Fruit fly (Drosophila melanogaster) whole organism, embryonic: Measurements from ENCODE around the gene CG2224.

Experiments
- Bgb ChIP-seq: fragments of 200-800 bp; sonication (Bioruptor generic); IDR thresholded peaks from 2 replicates; pipeline ENCODE4 v1.3.6; 2022; ENCODE audit warnings: missing biosample characterization, missing genetic modification characterization; ENCODE audit not compliant: partially characterized antibody
- CG10431 ChIP-seq: fragments of 200-800 bp; sonication (Bioruptor generic); optimal IDR thresholded peaks from 3 replicates; lab custom pipeline; 2018; ENCODE audit warnings: missing biosample characterization, mild to moderate bottlenecking, missing genetic modification characterization
- CG11695 ChIP-seq: fragments of 200-800 bp; sonication (Bioruptor generic); IDR thresholded peaks from 3 replicates; pipeline ENCODE4 v1.3.6; 2022; ENCODE audit warnings: missing biosample characterization, missing genetic modification characterization
- CG12391 ChIP-seq: fragments of 200-800 bp; sonication (Bioruptor generic); optimal IDR thresholded peaks from 3 replicates; lab custom pipeline; 2018; ENCODE audit warnings: missing biosample characterization, mild to moderate bottlenecking, missing genetic modification characterization, moderate library complexity
- CG12769 ChIP-seq: fragments of 200-800 bp; sonication (Bioruptor generic); optimal IDR thresholded peaks from 2 replicates; lab custom pipeline; 2019; ENCODE audit warnings: missing biosample characterization, mild to moderate bottlenecking, missing genetic modification characterization, moderate library complexity
- CG13287 ChIP-seq: fragments of 200-800 bp; sonication (Bioruptor generic); IDR thresholded peaks from 2 replicates; pipeline ENCODE4 v1.3.6; 2022; ENCODE audit warnings: missing biosample characterization, missing genetic modification characterization; ENCODE audit not compliant: partially characterized antibody
- CG14860 ChIP-seq: fragments of 200-800 bp; sonication (Bioruptor generic); IDR thresholded peaks from 3 replicates; pipeline ENCODE4 v1.3.6; 2022; ENCODE audit warnings: missing biosample characterization, missing genetic modification characterization; ENCODE audit not compliant: partially characterized antibody
- CG17829 ChIP-seq: fragments of 200-800 bp; optimal IDR thresholded peaks from 2 replicates; lab custom pipeline; 2019; ENCODE audit warnings: missing biosample characterization, mild to moderate bottlenecking, missing genetic modification characterization, moderate library complexity
- CG18262 ChIP-seq: fragments of 200-800 bp; optimal IDR thresholded peaks from 3 replicates; lab custom pipeline; 2019; ENCODE audit warnings: missing biosample characterization, mild to moderate bottlenecking, missing genetic modification characterization, moderate library complexity
- CG2199 ChIP-seq: fragments of 200-800 bp; sonication (Bioruptor generic); IDR thresholded peaks from 3 replicates; pipeline ENCODE4 v1.3.6; 2022; ENCODE audit warnings: missing biosample characterization, missing genetic modification characterization
- CG2712 ChIP-seq: fragments of 200-800 bp; optimal IDR thresholded peaks from 3 replicates; lab custom pipeline; 2019; ENCODE audit warnings: missing biosample characterization, mild to moderate bottlenecking, missing genetic modification characterization, moderate library complexity
- CG2875 ChIP-seq: fragments of 200-800 bp; sonication (Bioruptor generic); optimal IDR thresholded peaks from 2 replicates; lab custom pipeline; 2017; ENCODE audit warnings: missing biosample characterization, mild to moderate bottlenecking, missing genetic modification characterization, missing genetic modification reagents
- CG30020 ChIP-seq: fragments of 200-800 bp; optimal IDR thresholded peaks from 2 replicates; lab custom pipeline; 2019; ENCODE audit warnings: missing biosample characterization, mild to moderate bottlenecking, missing genetic modification characterization, moderate library complexity
- CG30403 ChIP-seq: fragments of 200-800 bp; sonication (Bioruptor generic); optimal IDR thresholded peaks from 3 replicates; lab custom pipeline; 2016; ENCODE audit warnings: missing biosample characterization, missing genetic modification characterization
- CG3065 ChIP-seq: fragments of 200-800 bp; sonication (Bioruptor generic); optimal IDR thresholded peaks from 2 replicates; lab custom pipeline; 2016; ENCODE audit warnings: missing biosample characterization, missing genetic modification characterization
- CG3163 ChIP-seq: fragments of 200-800 bp; sonication (Bioruptor generic); optimal IDR thresholded peaks from 3 replicates; lab custom pipeline; 2016; ENCODE audit warnings: missing biosample characterization, missing genetic modification characterization
- CG34224 ChIP-seq: fragments of 200-800 bp; sonication (Bioruptor generic); IDR thresholded peaks from 3 replicates; pipeline ENCODE4 v1.3.6; 2022; ENCODE audit warnings: missing biosample characterization, missing genetic modification characterization; ENCODE audit not compliant: partially characterized antibody
- CG34422 ChIP-seq: fragments of 200-800 bp; sonication (Bioruptor generic); IDR thresholded peaks from 3 replicates; pipeline ENCODE4 v1.3.6; 2022; ENCODE audit warnings: missing biosample characterization, missing genetic modification characterization
- CG42726 ChIP-seq: fragments of 200-800 bp; sonication (Bioruptor generic); IDR thresholded peaks from 2 replicates; pipeline ENCODE4 v1.3.6; 2022; ENCODE audit warnings: missing biosample characterization, missing genetic modification characterization; ENCODE audit not compliant: partially characterized antibody
- CG4854 ChIP-seq: fragments of 200-800 bp; sonication (Bioruptor generic); optimal IDR thresholded peaks from 2 replicates; lab custom pipeline; 2016; ENCODE audit warnings: missing biosample characterization, missing genetic modification characterization, inconsistent platforms
- CG7987 ChIP-seq: fragments of 200-800 bp; sonication (Bioruptor generic); optimal IDR thresholded peaks from 2 replicates; lab custom pipeline; 2018; ENCODE audit warnings: missing biosample characterization, mild to moderate bottlenecking, missing genetic modification characterization, moderate library complexity
- D19A ChIP-seq: fragments of 200-800 bp; optimal IDR thresholded peaks from 3 replicates; lab custom pipeline; 2019; ENCODE audit warnings: missing biosample characterization, mild to moderate bottlenecking, missing genetic modification characterization, moderate library complexity
- Dbx ChIP-seq: fragments of 200-800 bp; sonication (Bioruptor generic); IDR thresholded peaks from 3 replicates; pipeline ENCODE4 v1.3.6; 2022; ENCODE audit warnings: missing biosample characterization, missing genetic modification characterization
- Dp ChIP-seq: fragments of 200-800 bp; sonication (Bioruptor generic); optimal IDR thresholded peaks from 2 replicates; lab custom pipeline; 2018; ENCODE audit warnings: missing biosample characterization, mild to moderate bottlenecking, missing genetic modification characterization, moderate library complexity
- Fer1 ChIP-seq: fragments of 200-800 bp; sonication (Bioruptor generic); optimal IDR thresholded peaks from 2 replicates; lab custom pipeline; 2017; ENCODE audit warnings: missing biosample characterization, mild to moderate bottlenecking, missing genetic modification characterization
- HLH4C ChIP-seq: fragments of 200-800 bp; sonication (Bioruptor generic); IDR thresholded peaks from 3 replicates; pipeline ENCODE4 v1.3.6; 2022; ENCODE audit warnings: missing biosample characterization, missing genetic modification characterization; ENCODE audit not compliant: partially characterized antibody
- Hmr ChIP-seq: fragments of 200-800 bp; sonication (Bioruptor generic); optimal IDR thresholded peaks from 3 replicates; lab custom pipeline; 2017; ENCODE audit warnings: mild to moderate bottlenecking, missing biosample characterization, missing genetic modification reagents, missing genetic modification characterization
- MBD-R2 ChIP-seq: fragments of 200-800 bp; sonication (Bioruptor generic); IDR thresholded peaks from 2 replicates; pipeline ENCODE4 v1.3.6; 2022; ENCODE audit warnings: missing biosample characterization, missing genetic modification characterization
- MESR4 ChIP-seq: fragments of 200-800 bp; sonication (Bioruptor generic); optimal IDR thresholded peaks from 2 replicates; lab custom pipeline; 2018; ENCODE audit warnings: missing biosample characterization, mild to moderate bottlenecking, missing genetic modification characterization, moderate library complexity
- Med ChIP-seq: fragments of 200-800 bp; sonication (Bioruptor generic); peaks from one replicate; lab custom pipeline; 2016; ENCODE audit warnings: missing biosample characterization, missing genetic modification characterization, mild to moderate bottlenecking, inconsistent platforms, moderate library complexity
- Nf-YC ChIP-seq: fragments of 200-800 bp; optimal IDR thresholded peaks from 3 replicates; lab custom pipeline; 2019; ENCODE audit warnings: missing biosample characterization, mild to moderate bottlenecking, missing genetic modification characterization, moderate library complexity
- Opbp ChIP-seq: fragments of 200-800 bp; sonication (Bioruptor generic); IDR thresholded peaks from 3 replicates; pipeline ENCODE4 v1.3.6; 2022; ENCODE audit warnings: missing biosample characterization, missing genetic modification characterization; ENCODE audit not compliant: partially characterized antibody
- Stat92E ChIP-seq, 3 experiments: fragments of >200 bp in 2 of 3; fragments of 200-800 bp in 1 of 3; sonication (Bioruptor generic) in 1 of 3; optimal IDR thresholded peaks; 2 replicates each; lab custom pipeline; 2017 to 2019; ENCODE audit warnings: missing biosample characterization in 3 of 3, missing genetic modification characterization in 3 of 3, mild to moderate bottlenecking in 1 of 3, moderate library complexity in 1 of 3
- Trl ChIP-seq, 3 experiments: fragments of >200 bp in 2 of 3; fragments of 200-800 bp in 1 of 3; sonication (Bioruptor generic) in 1 of 3; optimal IDR thresholded peaks; 2 replicates in 1 of 3; 3 replicates in 2 of 3; lab custom pipeline; 2016 to 2017; ENCODE audit warnings: missing biosample characterization in 1 of 3, missing genetic modification characterization in 1 of 3
- Usf ChIP-seq: fragments of 200-800 bp; sonication (Bioruptor generic); optimal IDR thresholded peaks from 2 replicates; lab custom pipeline; 2017; ENCODE audit warnings: missing genotype, missing biosample characterization, missing genetic modification characterization
- Vsx1 ChIP-seq: fragments of 200-800 bp; sonication (Bioruptor generic); optimal IDR thresholded peaks from 2 replicates; lab custom pipeline; 2017; ENCODE audit warnings: missing biosample characterization, mild to moderate bottlenecking, missing genetic modification characterization, missing genetic modification reagents
- Xbp1 ChIP-seq: fragments of 200-800 bp; sonication (Bioruptor generic); optimal IDR thresholded peaks from 3 replicates; lab custom pipeline; 2016; ENCODE audit warnings: missing biosample characterization, mild to moderate bottlenecking, missing genetic modification characterization
- lbe ChIP-seq: fragments of 200-800 bp; sonication (Bioruptor generic); optimal IDR thresholded peaks from 2 replicates; lab custom pipeline; 2016; ENCODE audit warnings: missing biosample characterization, mild to moderate bottlenecking, missing genetic modification characterization
- maf-S ChIP-seq: fragments of 200-800 bp; sonication (Bioruptor generic); optimal IDR thresholded peaks from 2 replicates; lab custom pipeline; 2016; ENCODE audit warnings: missing biosample characterization, missing genetic modification characterization
- nerfin-1 ChIP-seq: fragments of 200-800 bp; sonication (Bioruptor generic); optimal IDR thresholded peaks from 3 replicates; lab custom pipeline; 2019; ENCODE audit warnings: missing biosample characterization, mild to moderate bottlenecking, missing genetic modification characterization, moderate library complexity
- nom ChIP-seq: fragments of 200-800 bp; sonication (Bioruptor generic); optimal IDR thresholded peaks from 2 replicates; lab custom pipeline; 2017; ENCODE audit warnings: missing biosample characterization, missing genetic modification characterization, mild to moderate bottlenecking, moderate library complexity, missing genetic modification reagents
- onecut ChIP-seq: fragments of 200-800 bp; sonication (Bioruptor generic); IDR thresholded peaks from 2 replicates; pipeline ENCODE4 v1.3.6; 2022; ENCODE audit warnings: missing biosample characterization, missing genetic modification characterization
- pfk ChIP-seq: fragments of 200-800 bp; sonication (Bioruptor generic); optimal IDR thresholded peaks from 2 replicates; lab custom pipeline; 2018; ENCODE audit warnings: missing biosample characterization, mild to moderate bottlenecking, missing genetic modification characterization, moderate library complexity
- pzg ChIP-seq: fragments of 200-800 bp; sonication (Bioruptor generic); optimal IDR thresholded peaks from 3 replicates; lab custom pipeline; 2018; ENCODE audit warnings: missing biosample characterization, mild to moderate bottlenecking, missing genetic modification characterization, moderate library complexity
- sens ChIP-seq: fragments of 200-800 bp; sonication (Bioruptor generic); peaks from one replicate; lab custom pipeline; 2016; ENCODE audit warnings: missing biosample characterization, missing genetic modification characterization
- ssp ChIP-seq: fragments of 200-800 bp; sonication (Bioruptor generic); IDR thresholded peaks from 2 replicates; pipeline ENCODE4 v1.3.6; 2022; ENCODE audit warnings: missing biosample characterization, missing genetic modification characterization
- yki ChIP-seq: fragments of >200 bp; optimal IDR thresholded peaks from 3 replicates; lab custom pipeline; 2018

Gene CG2224

DNA sequence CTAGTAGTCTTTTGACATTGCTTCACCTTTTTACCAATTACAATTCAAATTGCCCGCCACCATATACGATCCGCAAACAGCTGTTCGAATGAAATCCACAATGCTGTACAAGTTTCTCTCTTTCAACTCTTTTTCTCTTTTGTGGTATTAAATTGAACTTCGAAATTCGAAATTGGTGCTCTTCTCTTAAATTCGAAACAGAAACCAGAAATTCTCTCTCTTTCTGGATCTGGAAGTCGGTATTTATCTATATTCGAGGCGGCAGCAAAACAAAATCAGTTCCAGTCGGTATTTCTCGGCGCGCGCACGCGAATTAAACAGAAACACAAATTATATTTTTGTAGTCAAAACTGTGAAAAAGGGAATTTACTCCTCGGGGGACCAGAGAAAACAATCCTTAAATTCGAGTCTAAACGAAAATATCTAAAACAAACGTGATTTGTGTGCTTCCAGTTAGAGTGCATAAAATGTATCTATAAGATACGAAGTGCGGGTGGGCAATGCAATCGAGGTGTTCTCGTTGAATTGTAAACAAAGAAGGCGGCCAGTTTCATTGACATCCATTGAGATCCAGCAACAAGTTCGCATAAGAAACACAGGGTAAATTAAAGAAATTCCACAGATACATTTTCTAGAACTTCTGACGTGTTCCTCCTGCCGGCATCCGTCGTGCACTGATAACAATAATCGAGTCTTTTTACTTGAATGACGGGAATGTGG lies 6.8 kb upstream of the CG2224 start, which contains the start of gene PH4alphaEFB (continued):
- TF ChIP-seq CG14860 (no peak), sens (GFP tag; lab: Kevin White, UChicago) (peak; percentile 94), CG30403 (GFP tag; lab: Kevin White, UChicago) (no peak), onecut (GFP tag; lab: Robert Waterston, UW) (peak; percentile 29; the same call in 1 of the 2 replicates), CG11695 (0 out of 3 replicates have a peak, but pooled peaks have one; percentile 21), Fer1 (GFP tag; lab: Kevin White, UChicago) (peak; percentile 45), CG3065 (GFP tag; lab: Kevin White, UChicago) (no peak), CG17829 (tag; lab: Kevin White, UChicago) (peak; percentile 25), HLH4C (0 out of 3 replicates have a peak, but pooled peaks have one; percentile 37), Usf (GFP tag; lab: Kevin White, UChicago) (no peak), CG18262 (peak; percentile 1), Dp (GFP tag; lab: Kevin White, UChicago) (peak; percentile 85), Xbp1 (peak; percentile 5), CG10431 (GFP tag; lab: Kevin White, UChicago) (peak; percentile 5), MESR4 (GFP tag; lab: Kevin White, UChicago) (peak; percentile 3), CG34422 (GFP tag; lab: Robert Waterston, UW) (peak; percentile 56; the same call in 2 of the 3 replicates), ssp (no peak), Bgb (GFP tag; lab: Robert Waterston, UW) (peak; percentile 47; the same call in 1 of the 2 replicates), CG3163 (GFP tag; lab: Kevin White, UChicago) (peak; percentile 99), CG12391 (no peak), CG4854 (no peak), CG2199 (GFP tag; lab: Robert Waterston, UW) (0 out of 3 replicates have a peak, but pooled peaks have one; percentile 28), Med (GFP tag; lab: Kevin White, UChicago) (peak; percentile 43), yki (peak; percentile 17), Trl (optimal IDR thresholded peaks at IDR 0.05; lab: Kevin White, UChicago) (peak; percentile 84 to 94), Trl (GFP tag; optimal IDR thresholded peaks at IDR 0.05; lab: Kevin White, UChicago) (no peak), D19A (peak; percentile 43), CG12769 (tag; lab: Kevin White, UChicago) (peak; percentile 78), CG30020 (tag; lab: Kevin White, UChicago) (peak; percentile 7), lbe (GFP tag; lab: Kevin White, UChicago) (peak; percentile 47), Stat92E (GFP tag; optimal IDR thresholded peaks at IDR 0.05; lab: Kevin White, UChicago) (peak in 1 of 3 experiments; percentile 56), nom (GFP tag; lab: Kevin White, UChicago) (peak; percentile 57), CG2712 (peak; percentile 33), Hmr (GFP tag; lab: Kevin White, UChicago) (peak; percentile 0), CG2875 (GFP tag; lab: Kevin White, UChicago) (no peak), Opbp (0 out of 3 replicates have a peak, but pooled peaks have one; percentile 22), MBD-R2 (no peak), Dbx (GFP tag; lab: Robert Waterston, UW) (no peak), nerfin-1 (tag; lab: Kevin White, UChicago) (peak; percentile 56), Nf-YC (tag; lab: Kevin White, UChicago) (peak; percentile 34), pzg (GFP tag; lab: Kevin White, UChicago) (peak; percentile 9), CG7987 (GFP tag; lab: Kevin White, UChicago) (peak; percentile 8), maf-S (GFP tag; lab: Kevin White, UChicago) (no peak), CG42726 (GFP tag; lab: Robert Waterston, UW) (no peak), Vsx1 (GFP tag; lab: Kevin White, UChicago) (no peak), pfk (GFP tag; lab: Kevin White, UChicago) (no peak), CG34224 (GFP tag; lab: Robert Waterston, UW) (peak; percentile 75), CG13287 (GFP tag; lab: Robert Waterston, UW) (peak; percentile 45)
